Fruit fly (Drosophila melanogaster): ENCODE results near the gene CG10919.

The CG10919 gene

DNA sequence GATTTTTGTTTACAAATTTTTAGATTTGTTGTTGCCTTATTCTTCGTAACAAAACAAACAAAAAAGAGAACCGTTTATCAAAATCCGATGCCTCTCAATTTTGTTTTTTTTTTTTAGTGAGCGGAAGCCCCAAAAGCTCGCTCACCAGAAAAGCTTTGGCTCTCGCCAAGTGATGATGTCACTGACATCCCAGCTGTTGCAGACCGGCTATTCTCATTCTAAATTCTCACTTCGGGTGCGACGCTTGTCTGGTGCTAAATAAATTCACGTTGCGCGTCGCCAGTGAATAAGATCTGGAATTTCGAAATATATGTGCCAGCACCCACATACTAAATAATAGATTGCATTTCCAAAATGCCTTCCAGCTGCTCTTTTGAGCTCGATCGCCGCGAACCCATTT is 35.9 kb downstream of the CG10919 start, which contains the start of gene CG2641:
Gene CG2641, plus strand, starts transcription at position 215 of the 400 bp plus-strand sequence.
- TF ChIP-seq fd85E (GFP tag; optimal IDR thresholded peaks at IDR 0.05) (no peak), CG1621 (tag; optimal IDR thresholded peaks at IDR 0.05) (peak; percentile 31), CG6276 (GFP tag; optimal IDR thresholded peaks at IDR 0.05) (peak; percentile 75), CG16779 (tag; optimal IDR thresholded peaks at IDR 0.05) (peak; percentile 74), CG31627 (GFP tag; optimal IDR thresholded peaks at IDR 0.05) (no peak), Lpt (GFP tag; optimal IDR thresholded peaks at IDR 0.05) (peak; percentile 3), Sox102F (GFP tag; optimal IDR thresholded peaks at IDR 0.05) (peak; percentile 25), CG8119 (GFP tag; IDR thresholded peaks at IDR 0.05) (peak; percentile 89), net (GFP tag; optimal IDR thresholded peaks at IDR 0.05) (peak; percentile 65), CG3919 (GFP tag; optimal IDR thresholded peaks at IDR 0.05) (no peak), fd59A (GFP tag; optimal IDR thresholded peaks at IDR 0.05) (peak; percentile 3), salr (GFP tag; optimal IDR thresholded peaks at IDR 0.05) (peak in 1 of 2 experiments; percentile 27), acj6 (GFP tag; optimal IDR thresholded peaks at IDR 0.05) (no peak), Met (GFP tag; optimal IDR thresholded peaks at IDR 0.05) (no peak), fkh (GFP tag; optimal IDR thresholded peaks at IDR 0.05) (peak; percentile 22), CG7368 (GFP tag; optimal IDR thresholded peaks at IDR 0.05) (peak; percentile 18), ss (GFP tag; optimal IDR thresholded peaks at IDR 0.05) (peak in 1 of 2 experiments; percentile 58), achi (GFP tag; optimal IDR thresholded peaks at IDR 0.05) (peak; percentile 24), CG4318 (GFP tag; optimal IDR thresholded peaks at IDR 0.05) (no peak), CG15336 (GFP tag; IDR thresholded peaks at IDR 0.05) (peak; percentile 90), cyc (GFP tag; optimal IDR thresholded peaks at IDR 0.05) (no peak), lz (GFP tag; optimal IDR thresholded peaks at IDR 0.05) (no peak), pdm3 (GFP tag; optimal IDR thresholded peaks at IDR 0.05) (peak; percentile 28), vri (GFP tag; optimal IDR thresholded peaks at IDR 0.05) (peak; percentile 67), CG8632 (GFP tag; optimal IDR thresholded peaks at IDR 0.05) (no peak), CG10669 (GFP tag; optimal IDR thresholded peaks at IDR 0.05) (peak; percentile 31), Eip78C (GFP tag) (peak; percentile 59), CG6792 (GFP tag; optimal IDR thresholded peaks at IDR 0.05) (no peak), CG9139 (GFP tag; optimal IDR thresholded peaks at IDR 0.05) (peak; percentile 48), CG6808 (GFP tag; optimal IDR thresholded peaks at IDR 0.05) (peak; percentile 45), CG34406 (GFP tag; optimal IDR thresholded peaks at IDR 0.05) (peak; percentile 14), CG6163 (GFP tag; IDR thresholded peaks at IDR 0.05) (peak; percentile 94), svp (GFP tag) (peak; percentile 51), spab (GFP tag; optimal IDR thresholded peaks at IDR 0.05) (peak; percentile 16), eg (GFP tag; IDR thresholded peaks at IDR 0.05) (peak; percentile 92)

DNA sequence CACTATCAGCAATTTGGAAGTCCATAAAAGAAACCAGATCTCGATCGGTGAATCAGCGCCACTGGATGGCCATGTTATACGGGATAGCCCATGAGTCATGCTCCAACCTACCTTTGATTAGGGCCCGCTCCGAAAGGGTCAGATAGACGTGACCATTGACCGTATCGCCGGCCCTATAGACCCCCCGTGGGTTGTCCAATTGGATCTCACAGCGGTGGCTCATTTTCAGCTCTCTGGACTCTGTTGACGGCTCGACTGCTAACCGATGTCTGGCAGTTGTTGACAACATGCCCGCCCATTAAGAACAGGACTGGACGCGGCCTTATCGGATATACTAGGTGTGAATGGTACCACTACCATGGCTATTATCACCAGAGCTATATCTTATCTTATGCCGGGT is 40.6 kb downstream of the CG10919 start, which contains the start of gene CG18744:
Gene CG18744, minus strand, starts transcription at position 247 of the 400 bp plus-strand sequence.
- TF ChIP-seq CG7368 (GFP tag; optimal IDR thresholded peaks at IDR 0.05): no peak
- TF ChIP-seq svp (GFP tag): peak; percentile 61
- no peak for TF ChIP-seq Blimp-1 (GFP tag; optimal IDR thresholded peaks at IDR 0.05)
- TF ChIP-seq dsx (GFP tag; optimal IDR thresholded peaks at IDR 0.05; ENCODE audit: poor library complexity, severe bottlenecking): no peak
- TF ChIP-seq vri (GFP tag; optimal IDR thresholded peaks at IDR 0.05): peak; percentile 16

DNA sequence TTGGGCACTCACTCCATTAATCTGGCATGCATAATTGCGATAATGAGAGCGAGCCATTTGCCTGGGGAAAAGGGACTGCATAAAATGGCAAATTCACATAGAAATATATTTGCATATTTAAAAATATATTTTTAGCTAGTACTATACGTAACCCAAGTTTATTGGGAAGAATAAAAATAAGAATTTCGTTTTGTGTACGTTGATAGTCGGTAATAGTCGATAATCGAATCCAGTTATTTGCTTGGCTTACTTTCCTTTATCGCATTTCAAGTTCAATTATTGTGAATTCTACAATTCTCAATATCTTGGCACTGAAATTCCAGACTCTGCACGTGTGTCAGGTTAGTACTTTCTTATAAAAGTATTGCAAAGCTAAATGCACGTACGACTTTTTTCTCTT is 44.8 kb downstream of the CG10919 start, which contains the start of gene CG3014:
Gene CG3014, minus strand, starts transcription at position 101 of the 400 bp plus-strand sequence.
- TF ChIP-seq CG11902 (GFP tag; optimal IDR thresholded peaks at IDR 0.05) (no peak), CG8319 (GFP tag; optimal IDR thresholded peaks at IDR 0.05) (no peak)
